Fruit fly (Drosophila melanogaster): Measurements from ENCODE around the gene CG14232.

The CG14232 gene

DNA sequence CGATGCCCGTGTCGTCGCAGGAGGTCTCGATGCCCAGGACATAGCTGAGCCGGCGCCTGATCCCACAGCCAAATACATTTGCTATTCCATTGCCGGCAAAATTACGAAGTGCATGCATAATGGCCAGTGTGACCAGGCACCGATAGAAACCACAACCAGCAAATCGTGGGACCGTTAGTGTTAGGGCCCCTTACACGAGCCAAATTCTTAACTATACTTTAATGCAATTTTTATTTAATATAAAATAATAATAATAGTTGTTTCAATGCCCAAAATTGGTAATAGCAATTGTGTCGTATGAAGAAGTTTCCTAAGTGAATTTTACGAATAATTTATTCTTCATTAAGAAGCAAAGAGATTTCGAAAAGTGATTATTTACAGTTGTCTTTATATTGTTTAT is 2.4 kb downstream of the CG14232 start, which contains the start of gene Tcs4:
Tcs4 (minus strand) TSS at position 145 of the 400 bp plus-strand sequence.
- TF ChIP-seq dmrt93B (GFP tag; optimal IDR thresholded peaks at IDR 0.05) (no peak), Dif (GFP tag; optimal IDR thresholded peaks at IDR 0.05; ENCODE audit: partially characterized antibody) (peak; percentile 97), sage (GFP tag; optimal IDR thresholded peaks at IDR 0.05) (no peak), rgr (GFP tag; optimal IDR thresholded peaks at IDR 0.05) (peak; percentile 18), Sp1 (GFP tag; optimal IDR thresholded peaks at IDR 0.05) (peak; percentile 0), HLH106 (tag; optimal IDR thresholded peaks at IDR 0.05) (peak; percentile 29), dl (GFP tag; optimal IDR thresholded peaks at IDR 0.05; ENCODE audit: insufficient read depth in 1 of 2, partially characterized antibody in 2 of 2) (peak in 1 of 2 experiments; percentile 4), tai (GFP tag; optimal IDR thresholded peaks at IDR 0.05) (no peak), GATAd (GFP tag; optimal IDR thresholded peaks at IDR 0.05) (no peak)

- TF ChIP-seq jim (GFP tag; optimal IDR thresholded peaks at IDR 0.05) (no peak), N (GFP tag; optimal IDR thresholded peaks at IDR 0.05) (peak; percentile 96), Hr83 (GFP tag; optimal IDR thresholded peaks at IDR 0.05; ENCODE audit: poor library complexity, severe bottlenecking) (peak; percentile 62), Rel (GFP tag; optimal IDR thresholded peaks at IDR 0.05) (no peak), Rel (tag; optimal IDR thresholded peaks at IDR 0.05) (peak; percentile 9), HLH106 (tag; optimal IDR thresholded peaks at IDR 0.05) (peak; percentile 20), woc (GFP tag; optimal IDR thresholded peaks at IDR 0.05) (no peak), Jra (GFP tag; optimal IDR thresholded peaks at IDR 0.05) (peak; percentile 41), Hr78 (GFP tag; optimal IDR thresholded peaks at IDR 0.05) (no peak), rgr (GFP tag; optimal IDR thresholded peaks at IDR 0.05) (peak; percentile 30), foxo (GFP tag; optimal IDR thresholded peaks at IDR 0.05) (peak in 1 of 2 experiments; percentile 7), dsf (GFP tag; optimal IDR thresholded peaks at IDR 0.05; ENCODE audit: borderline replicate concordance) (no peak), pan (optimal IDR thresholded peaks at IDR 0.05) (no peak), Mio (GFP tag; optimal IDR thresholded peaks at IDR 0.05) (no peak), lola (GFP tag; optimal IDR thresholded peaks at IDR 0.05) (no peak), CrebA (GFP tag; optimal IDR thresholded peaks at IDR 0.05; ENCODE audit: borderline replicate concordance) (no peak), OdsH (GFP tag; optimal IDR thresholded peaks at IDR 0.05) (peak; percentile 19), usp (GFP tag; optimal IDR thresholded peaks at IDR 0.05) (no peak), Hnf4 (GFP tag; optimal IDR thresholded peaks at IDR 0.05) (no peak), dmrt93B (GFP tag; optimal IDR thresholded peaks at IDR 0.05) (no peak), dl (GFP tag; optimal IDR thresholded peaks at IDR 0.05; ENCODE audit: insufficient read depth in 1 of 2, partially characterized antibody in 2 of 2) (no peak), br (GFP tag; optimal IDR thresholded peaks at IDR 0.05) (no peak), h (GFP tag; optimal IDR thresholded peaks at IDR 0.05) (peak; percentile 38), fru (GFP tag; optimal IDR thresholded peaks at IDR 0.05) (no peak), Abd-B (GFP tag; optimal IDR thresholded peaks at IDR 0.05) (peak; percentile 50), CG9705 (GFP tag; optimal IDR thresholded peaks at IDR 0.05) (peak; percentile 48), tai (GFP tag; optimal IDR thresholded peaks at IDR 0.05) (no peak), GATAd (GFP tag; optimal IDR thresholded peaks at IDR 0.05) (no peak), sv (GFP tag; optimal IDR thresholded peaks at IDR 0.05) (no peak), Dif (GFP tag; optimal IDR thresholded peaks at IDR 0.05; ENCODE audit: partially characterized antibody) (peak; percentile 16), sage (GFP tag; optimal IDR thresholded peaks at IDR 0.05) (no peak), Myc (optimal IDR thresholded peaks at IDR 0.05) (no peak), CG32264 (GFP tag; optimal IDR thresholded peaks at IDR 0.05) (no peak), Dfd (GFP tag; optimal IDR thresholded peaks at IDR 0.05) (no peak), brk (GFP tag; optimal IDR thresholded peaks at IDR 0.05) (no peak), Sp1 (GFP tag; optimal IDR thresholded peaks at IDR 0.05) (peak; percentile 12), psq (GFP tag; optimal IDR thresholded peaks at IDR 0.05) (peak; percentile 44), Vsx2 (GFP tag; optimal IDR thresholded peaks at IDR 0.05; ENCODE audit: partially characterized antibody) (no peak), ey (GFP tag; optimal IDR thresholded peaks at IDR 0.05) (no peak)
Observed at dm6 chrX:19697255-19697877, 6.7 kb downstream of the CG14232 start.

Measured in whole organism, wandering third instar larva.